Fruit fly (Drosophila melanogaster): ENCODE results near the gene Atg17.

- TF ChIP-seq CG8119 (GFP tag; IDR thresholded peaks at IDR 0.05) = no peak
- TF ChIP-seq Eip93F (GFP tag; optimal IDR thresholded peaks at IDR 0.05) = no peak
These were observed 2.5 kb downstream of the Atg17 start for dm6 chr3R:5671795-5672657.
